Worm (Caenorhabditis elegans): ENCODE results near the gene nit-1.
A peak's percentile ranks its signal among the peaks of the same experiment; 100 is the strongest.

The nit-1 gene

ce11 chrIII:3918569-3918968, 3.4 kb upstream of the nit-1 start, which contains the start of gene ZK1058.3:
TSS of gene ZK1058.3 (plus strand) at chrIII:3918869.
- no peak for TF ChIP-seq lin-13 (tag; optimal IDR thresholded peaks at IDR 0.05)
- TF ChIP-seq ces-1 (GFP tag; optimal IDR thresholded peaks at IDR 0.05) = peak; percentile 8
- no peak for TF ChIP-seq ham-2 (GFP tag; optimal IDR thresholded peaks at IDR 0.05)

- TF ChIP-seq nhr-237 (tag; optimal IDR thresholded peaks at IDR 0.05) = no peak
- no peak for TF ChIP-seq elt-3 (tag; optimal IDR thresholded peaks at IDR 0.05)
- TF ChIP-seq drap-1 (GFP tag; optimal IDR thresholded peaks at IDR 0.05) = no peak
- no peak for TF ChIP-seq unc-39 (tag; optimal IDR thresholded peaks at IDR 0.05)
- TF ChIP-seq mep-1 (tag; optimal IDR thresholded peaks at IDR 0.05) = no peak
- TF ChIP-seq ces-1 (GFP tag; optimal IDR thresholded peaks at IDR 0.05) = no peak
Observed at ce11 chrIII:3926116-3926515, 4.1 kb downstream of the nit-1 start, which contains the start of gene ZK1058.9. TSS of gene ZK1058.9 (minus strand) at chrIII:3926216.

ce11 chrIII:3926801-3927200, 4.8 kb downstream of the nit-1 start:
- TF ChIP-seq mls-2 (tag; optimal IDR thresholded peaks at IDR 0.05) (no peak), cnd-1 (tag; optimal IDR thresholded peaks at IDR 0.05) (no peak), pha-4 (tag; optimal IDR thresholded peaks at IDR 0.05) (no peak), flh-1 (GFP tag; optimal IDR thresholded peaks at IDR 0.05) (no peak), nhr-76 (tag; optimal IDR thresholded peaks at IDR 0.05) (no peak), snpc-4 (tag; optimal IDR thresholded peaks at IDR 0.05) (no peak), ceh-39 (tag; optimal IDR thresholded peaks at IDR 0.05) (no peak), drap-1 (GFP tag; optimal IDR thresholded peaks at IDR 0.05) (no peak), mep-1 (tag; optimal IDR thresholded peaks at IDR 0.05) (no peak)

- no peak for TF ChIP-seq nhr-12 (tag; optimal IDR thresholded peaks at IDR 0.05)
- TF ChIP-seq cnd-1 (tag; optimal IDR thresholded peaks at IDR 0.05) = no peak
- no peak for TF ChIP-seq unc-39 (tag; optimal IDR thresholded peaks at IDR 0.05)
- peak; percentile 48 for TF ChIP-seq unc-62 (GFP tag; optimal IDR thresholded peaks at IDR 0.05)
- TF ChIP-seq bed-3 (GFP tag; optimal IDR thresholded peaks at IDR 0.05) = no peak
- TF ChIP-seq mep-1 (tag; optimal IDR thresholded peaks at IDR 0.05) = no peak
- TF ChIP-seq hlh-1 (tag; optimal IDR thresholded peaks at IDR 0.05) = peak; percentile 49
- peak; percentile 93 for TF ChIP-seq unc-120 (tag; optimal IDR thresholded peaks at IDR 0.05; ENCODE audit: poor library complexity, severe bottlenecking)
- TF ChIP-seq pha-4 (tag; optimal IDR thresholded peaks at IDR 0.05) = no peak
- no peak for TF ChIP-seq M03D4.4 (tag; optimal IDR thresholded peaks at IDR 0.05)
Observed at ce11 chrIII:3927450-3927849, 5.4 kb downstream of the nit-1 start.

- TF ChIP-seq hlh-1 (tag; optimal IDR thresholded peaks at IDR 0.05) = no peak
- TF ChIP-seq unc-62 (GFP tag; optimal IDR thresholded peaks at IDR 0.05) = no peak
- TF ChIP-seq nhr-76 (tag; optimal IDR thresholded peaks at IDR 0.05) = no peak
- no peak for TF ChIP-seq ham-2 (GFP tag; optimal IDR thresholded peaks at IDR 0.05)
- no peak for TF ChIP-seq nhr-12 (tag; optimal IDR thresholded peaks at IDR 0.05)
- TF ChIP-seq bed-3 (GFP tag; optimal IDR thresholded peaks at IDR 0.05) = no peak
- no peak for TF ChIP-seq nhr-237 (tag; optimal IDR thresholded peaks at IDR 0.05)
Observed at ce11 chrIII:3928136-3928535, 6.1 kb downstream of the nit-1 start, which contains the start of gene F37A8.1. TSS of gene F37A8.1 (plus strand) at chrIII:3928436.

ce11 chrIII:3931423-3931822, 9.4 kb downstream of the nit-1 start, which contains the start of gene F37A8.2:
TSS of gene F37A8.2 (minus strand) at chrIII:3931523.
- TF ChIP-seq cnd-1 (tag; optimal IDR thresholded peaks at IDR 0.05) (no peak), lsy-2 (tag; optimal IDR thresholded peaks at IDR 0.05) (no peak), sptf-1 (tag; optimal IDR thresholded peaks at IDR 0.05) (no peak), mab-5 (tag; optimal IDR thresholded peaks at IDR 0.05) (no peak), lin-13 (tag; optimal IDR thresholded peaks at IDR 0.05) (no peak), M03D4.4 (tag; optimal IDR thresholded peaks at IDR 0.05) (no peak), tbx-8 (GFP tag; optimal IDR thresholded peaks at IDR 0.05) (no peak), blmp-1 (tag; optimal IDR thresholded peaks at IDR 0.05) (no peak), ces-1 (GFP tag; optimal IDR thresholded peaks at IDR 0.05) (no peak), mls-2 (tag; optimal IDR thresholded peaks at IDR 0.05) (no peak), ham-2 (GFP tag; optimal IDR thresholded peaks at IDR 0.05) (no peak), snpc-4 (tag; optimal IDR thresholded peaks at IDR 0.05) (no peak), unc-39 (tag; optimal IDR thresholded peaks at IDR 0.05) (no peak), nhr-76 (tag; optimal IDR thresholded peaks at IDR 0.05) (no peak)

- TF ChIP-seq bed-3 (GFP tag; optimal IDR thresholded peaks at IDR 0.05) (no peak), hlh-1 (tag; optimal IDR thresholded peaks at IDR 0.05) (no peak), cnd-1 (tag; optimal IDR thresholded peaks at IDR 0.05) (no peak), elt-1 (tag; optimal IDR thresholded peaks at IDR 0.05; ENCODE audit: borderline replicate concordance, insufficient read depth) (no peak), unc-120 (tag; optimal IDR thresholded peaks at IDR 0.05; ENCODE audit: poor library complexity, severe bottlenecking) (no peak), lin-13 (tag; optimal IDR thresholded peaks at IDR 0.05) (no peak), blmp-1 (tag; optimal IDR thresholded peaks at IDR 0.05) (no peak), ces-1 (GFP tag; optimal IDR thresholded peaks at IDR 0.05) (no peak), lin-32 (GFP tag; optimal IDR thresholded peaks at IDR 0.05) (no peak)
Observed at ce11 chrIII:3935808-3936207, 13.8 kb downstream of the nit-1 start, which contains the start of gene npl-10. TSS of gene npl-10 (minus strand) at chrIII:3935908.
